Fruit fly (Drosophila melanogaster) Kc167 (cell line): ENCODE results near the gene CG34426.

Experiments used
- Myc ChIP-seq: fragments of >200 bp; optimal IDR thresholded peaks from 2 replicates; lab custom pipeline; 2017; ENCODE audit warnings: missing external identifiers
- Sin3A ChIP-seq: fragments of >200 bp; optimal IDR thresholded peaks from 2 replicates; lab custom pipeline; 2018; ENCODE audit warnings: missing external identifiers
- h ChIP-seq: fragments of >200 bp; optimal IDR thresholded peaks from 3 replicates; lab custom pipeline; 2018; ENCODE audit warnings: missing external identifiers
- insv ChIP-seq: fragments of >200 bp; optimal IDR thresholded peaks from 3 replicates; lab custom pipeline; 2018; ENCODE audit warnings: missing external identifiers
- psq ChIP-seq: fragments of >200 bp; optimal IDR thresholded peaks from 2 replicates; lab custom pipeline; 2017; ENCODE audit warnings: missing external identifiers

DNA sequence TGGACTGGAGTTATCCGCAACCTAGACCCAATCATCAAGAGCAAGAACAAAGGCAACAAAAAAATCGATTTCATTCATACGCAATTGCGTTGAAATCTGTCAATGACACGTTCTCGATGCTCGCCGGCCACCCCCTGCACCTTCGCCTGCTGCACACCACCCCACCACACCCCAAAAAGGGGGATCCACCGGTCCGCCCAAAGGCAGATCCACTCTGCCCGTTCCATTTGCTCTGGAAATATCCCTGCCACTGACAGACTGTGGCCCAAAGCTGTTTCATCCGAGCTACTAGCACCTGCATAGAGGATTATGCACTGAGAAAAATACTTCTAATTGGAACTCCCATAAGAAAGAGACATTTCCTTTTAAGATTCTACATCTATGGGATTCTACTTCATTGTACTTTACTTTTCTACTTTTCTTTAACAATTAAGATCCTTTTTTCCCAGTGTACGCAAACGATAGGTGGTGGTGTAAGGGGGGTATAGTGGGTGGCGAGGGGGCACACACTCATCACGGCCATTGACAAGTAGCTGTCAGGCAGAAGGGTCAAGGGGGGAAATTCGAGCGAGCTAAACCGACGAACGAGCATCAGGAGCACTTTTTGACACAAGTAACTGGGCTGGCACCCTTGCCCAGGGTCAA is 21.6 kb downstream of the CG34426 start:
- TF ChIP-seq Sin3A (lab: Kevin White, UChicago) (no peak), h (lab: Kevin White, UChicago) (no peak), psq (lab: Kevin White, UChicago) (no peak), Myc (no peak), insv (no peak)
